Worm (Caenorhabditis elegans): ENCODE results near the gene dpyd-1.

The dpyd-1 gene

DNA sequence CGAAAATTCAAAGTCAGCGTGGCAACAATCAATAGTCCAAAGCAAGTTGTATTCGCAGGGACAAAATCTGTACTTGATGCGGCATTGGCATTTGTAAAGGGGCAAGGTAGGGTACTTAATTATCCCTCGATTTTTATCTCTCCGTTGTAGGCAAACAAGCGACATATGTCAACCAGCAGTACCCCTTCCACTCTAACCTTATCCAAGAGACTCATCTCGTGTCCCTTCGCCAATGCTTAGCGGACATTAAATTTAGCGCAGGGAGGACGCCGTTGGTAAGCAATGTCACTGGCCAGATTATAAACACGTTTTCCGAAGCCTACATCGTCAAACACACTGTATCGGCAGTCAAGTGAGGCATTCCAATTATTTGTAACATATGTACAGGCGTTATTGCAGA, 38.3 kb upstream of the dpyd-1 start (continued):
- TF ChIP-seq tag-97 (GFP tag; IDR thresholded peaks at IDR 0.05): no peak
- no peak for TF ChIP-seq zip-11 (GFP tag; IDR thresholded peaks at IDR 0.05)
- peak; percentile 80 for TF ChIP-seq ceh-82 (tag; optimal IDR thresholded peaks at IDR 0.05)
- no peak for TF ChIP-seq daf-12 (tag; optimal IDR thresholded peaks at IDR 0.05)
- TF ChIP-seq T20F7.1 (GFP tag; optimal IDR thresholded peaks at IDR 0.05): peak; percentile 91
- peak; percentile 92 for TF ChIP-seq lir-3 (tag; optimal IDR thresholded peaks at IDR 0.05)
- no peak for TF ChIP-seq nhr-111 (GFP tag; optimal IDR thresholded peaks at IDR 0.05)
- peak; percentile 99 for TF ChIP-seq nhr-77 (tag; optimal IDR thresholded peaks at IDR 0.05)
- TF ChIP-seq nhr-102 (tag; optimal IDR thresholded peaks at IDR 0.05): peak; percentile 99
- TF ChIP-seq pqm-1 (tag; optimal IDR thresholded peaks at IDR 0.05): peak; percentile 79
- peak; percentile 93 to 95 for TF ChIP-seq lsy-2 (tag; optimal IDR thresholded peaks at IDR 0.05)
- peak; percentile 82 to 100 for TF ChIP-seq unc-62 (GFP tag; optimal IDR thresholded peaks at IDR 0.05 in 1 of 2)
- TF ChIP-seq unc-62 (tag; optimal IDR thresholded peaks at IDR 0.05): peak; percentile 86
- peak; percentile 90 for TF ChIP-seq hlh-30 (tag; optimal IDR thresholded peaks at IDR 0.05; ENCODE audit: insufficient read depth)
- no peak for TF ChIP-seq aly-2 (tag; optimal IDR thresholded peaks at IDR 0.05)
- peak; percentile 78 for TF ChIP-seq D1046.2 (GFP tag; IDR thresholded peaks at IDR 0.05)
- peak; percentile 83 for TF ChIP-seq fos-1 (tag; optimal IDR thresholded peaks at IDR 0.05)
- peak; percentile 72 for TF ChIP-seq dpl-1 (GFP tag; optimal IDR thresholded peaks at IDR 0.05)
- peak; percentile 76 for TF ChIP-seq ztf-11 (tag; optimal IDR thresholded peaks at IDR 0.05)
- TF ChIP-seq nhr-11 (tag; optimal IDR thresholded peaks at IDR 0.05): peak; percentile 94
- TF ChIP-seq duxl-1 (tag; optimal IDR thresholded peaks at IDR 0.05; ENCODE audit: poor library complexity): peak; percentile 98
- TF ChIP-seq lim-7 (GFP tag; IDR thresholded peaks at IDR 0.05): peak; percentile 77
- peak; percentile 99 for TF ChIP-seq hmg-1.1 (GFP tag; IDR thresholded peaks at IDR 0.05)
- peak; percentile 99 for TF ChIP-seq rbr-2 (tag; optimal IDR thresholded peaks at IDR 0.05)
- TF ChIP-seq spr-1 (tag; optimal IDR thresholded peaks at IDR 0.05): peak; percentile 97
- TF ChIP-seq zfp-3 (GFP tag; conservative IDR thresholded peaks at IDR 0.05): peak; percentile 94
- peak; percentile 66 for TF ChIP-seq cey-2 (tag; optimal IDR thresholded peaks at IDR 0.05; ENCODE audit: borderline replicate concordance, insufficient read depth)
- no peak for TF ChIP-seq ama-1 (optimal IDR thresholded peaks at IDR 0.05)
- peak; percentile 79 for TF ChIP-seq gei-8 (GFP tag; optimal IDR thresholded peaks at IDR 0.05)
- no peak for TF ChIP-seq lin-39 (tag; optimal IDR thresholded peaks at IDR 0.05)
- TF ChIP-seq mdl-1 (tag; optimal IDR thresholded peaks at IDR 0.05): peak; percentile 91 to 92
- TF ChIP-seq F26F4.8 (GFP tag; conservative IDR thresholded peaks at IDR 0.05): no peak
- TF ChIP-seq Y75B8A.6 (GFP tag; IDR thresholded peaks at IDR 0.05): peak; percentile 77; the same call in 1 of the 2 replicates
- TF ChIP-seq ceh-28 (tag; optimal IDR thresholded peaks at IDR 0.05): peak; percentile 91
- TF ChIP-seq lin-1 (GFP tag; IDR thresholded peaks at IDR 0.05): peak; percentile 85
- TF ChIP-seq saeg-2 (GFP tag; IDR thresholded peaks at IDR 0.05): peak; percentile 92
- TF ChIP-seq egl-27 (tag; optimal IDR thresholded peaks at IDR 0.05): peak; percentile 7
- peak; percentile 97 for TF ChIP-seq daf-19 (GFP tag; conservative IDR thresholded peaks at IDR 0.05)
- TF ChIP-seq snpc-1.2 (GFP tag; IDR thresholded peaks at IDR 0.05): peak; percentile 62; the same call in 1 of the 2 replicates
- TF ChIP-seq mxl-2 (GFP tag; conservative IDR thresholded peaks at IDR 0.05): peak; percentile 87
- TF ChIP-seq hlh-11 (tag; optimal IDR thresholded peaks at IDR 0.05): peak; percentile 95
- TF ChIP-seq nhr-10 (tag; optimal IDR thresholded peaks at IDR 0.05): peak; percentile 97
- TF ChIP-seq lin-13 (GFP tag; optimal IDR thresholded peaks at IDR 0.05): peak; percentile 95
- TF ChIP-seq Y48G9A.11 (GFP tag; IDR thresholded peaks at IDR 0.05): no peak
- TF ChIP-seq lin-15B (tag; optimal IDR thresholded peaks at IDR 0.05): no peak
- TF ChIP-seq mes-2 (tag; optimal IDR thresholded peaks at IDR 0.05; ENCODE audit: poor library complexity, severe bottlenecking): peak; percentile 97
- peak; percentile 96 for TF ChIP-seq ztf-7 (tag; optimal IDR thresholded peaks at IDR 0.05)
- 0 out of 2 replicates have a peak, but pooled peaks have one; percentile 59 for TF ChIP-seq ZK337.2 (GFP tag; IDR thresholded peaks at IDR 0.05)
- peak; percentile 99 for TF ChIP-seq egl-43 (GFP tag; IDR thresholded peaks at IDR 0.05)
- peak; percentile 44 for TF ChIP-seq sdz-12 (GFP tag; optimal IDR thresholded peaks at IDR 0.05)
- TF ChIP-seq dmd-9 (GFP tag; IDR thresholded peaks at IDR 0.05): peak; percentile 88
- peak; percentile 99 for TF ChIP-seq jun-1 (tag; optimal IDR thresholded peaks at IDR 0.05)

Measured in whole organism, L4 larva.